Worm (Caenorhabditis elegans) whole organism, L4/young adult: ENCODE measurements around the gene pyp-1.

Source experiments
- W03F9.2 ChIP-seq: fragments of 150-350 bp; optimal IDR thresholded peaks from 2 replicates; lab custom pipeline; 2014; ENCODE audit warnings: missing biosample characterization, missing genetic modification characterization
- dao-5 ChIP-seq: sonication (generic microtip); optimal IDR thresholded peaks from 2 replicates; lab custom pipeline; 2016; ENCODE audit warnings: missing genotype, missing genetic modification characterization, moderate library complexity, missing compliant biosample characterization
- him-1 ChIP-seq: sonication (generic microtip); optimal IDR thresholded peaks from 2 replicates; lab custom pipeline; 2016; ENCODE audit warnings: missing genotype, missing genetic modification reagents, missing genetic modification characterization, missing compliant biosample characterization

- TF ChIP-seq him-1 (tag; lab: Kevin White, UChicago) (no peak), W03F9.2 (peak; percentile 50), dao-5 (no peak)
Measured at ce11 chrIV:9993403-9994132, 5.2 kb downstream of the pyp-1 start.
